Worm (Caenorhabditis elegans): ENCODE data around the gene samt-1.
"Not testable (repeated sequence)": the region's sequence is repeated elsewhere in the genome, so short reads cannot be mapped to it uniquely, and the experiment has no call there.

- not testable (repeated sequence) for TF ChIP-seq cog-1 (tag; optimal IDR thresholded peaks at IDR 0.05); flt-1 (GFP tag; IDR thresholded peaks at IDR 0.05); klf-2 (GFP tag; conservative IDR thresholded peaks at IDR 0.05)
Measured at ce11 chrIV:2894630-2895029, 36.6 kb upstream of the samt-1 start, which contains the start of gene Y54G2A.19.

All from whole organism, midembryonic.